Worm (Caenorhabditis elegans): Measurements from ENCODE around the gene egl-23.

The egl-23 gene

ce11 chrIV:14032620-14033501 is 44.0 kb downstream of the egl-23 start:
- TF ChIP-seq sma-3 (GFP tag; optimal IDR thresholded peaks at IDR 0.05) (peak; percentile 11), unc-55 (GFP tag; optimal IDR thresholded peaks at IDR 0.05) (peak; percentile 25), lin-39 (tag; optimal IDR thresholded peaks at IDR 0.05) (peak; percentile 13), lin-11 (tag; optimal IDR thresholded peaks at IDR 0.05) (peak; percentile 42), nhr-12 (tag; optimal IDR thresholded peaks at IDR 0.05) (no peak), ceh-16 (tag; optimal IDR thresholded peaks at IDR 0.05) (no peak), sem-4 (tag; optimal IDR thresholded peaks at IDR 0.05) (no peak), fos-1 (tag; optimal IDR thresholded peaks at IDR 0.05) (peak; percentile 66), nhr-6 (tag; optimal IDR thresholded peaks at IDR 0.05) (peak; percentile 70), ama-1 (optimal IDR thresholded peaks at IDR 0.05) (peak; percentile 89), ztf-4 (tag; optimal IDR thresholded peaks at IDR 0.05) (peak; percentile 77), dmd-4 (tag; optimal IDR thresholded peaks at IDR 0.05) (peak; percentile 4), crh-2 (tag; optimal IDR thresholded peaks at IDR 0.05) (peak; percentile 60), C34F6.9 (tag; optimal IDR thresholded peaks at IDR 0.05) (peak; percentile 78), nhr-23 (tag; optimal IDR thresholded peaks at IDR 0.05) (no peak), nhr-10 (tag; optimal IDR thresholded peaks at IDR 0.05) (no peak), alr-1 (tag; optimal IDR thresholded peaks at IDR 0.05) (no peak), gmeb-1 (tag; optimal IDR thresholded peaks at IDR 0.05) (peak; percentile 66), zag-1 (tag; optimal IDR thresholded peaks at IDR 0.05) (peak; percentile 63), blmp-1 (tag; optimal IDR thresholded peaks at IDR 0.05; ENCODE audit: insufficient read depth) (peak; percentile 41), nhr-25 (tag; optimal IDR thresholded peaks at IDR 0.05) (peak; percentile 65), snpc-4 (tag; optimal IDR thresholded peaks at IDR 0.05) (peak; percentile 52), nhr-21 (tag; optimal IDR thresholded peaks at IDR 0.05) (peak; percentile 75), egl-27 (tag; optimal IDR thresholded peaks at IDR 0.05) (no peak), nhr-129 (tag; optimal IDR thresholded peaks at IDR 0.05) (peak; percentile 84), unc-39 (tag; optimal IDR thresholded peaks at IDR 0.05) (peak; percentile 72), R02D3.7 (tag; optimal IDR thresholded peaks at IDR 0.05) (no peak), F13H6.1 (tag; optimal IDR thresholded peaks at IDR 0.05) (no peak), peb-1 (tag; optimal IDR thresholded peaks at IDR 0.05) (no peak), ceh-82 (tag; optimal IDR thresholded peaks at IDR 0.05) (no peak), Y55F3AM.14 (GFP tag; optimal IDR thresholded peaks at IDR 0.05) (peak; percentile 60), nhr-11 (tag; optimal IDR thresholded peaks at IDR 0.05) (no peak), elt-1 (tag; optimal IDR thresholded peaks at IDR 0.05) (no peak), aly-2 (tag; optimal IDR thresholded peaks at IDR 0.05) (no peak), lin-13 (GFP tag; optimal IDR thresholded peaks at IDR 0.05) (peak; percentile 59), ztf-11 (tag; optimal IDR thresholded peaks at IDR 0.05) (peak; percentile 69), elt-3 (tag; optimal IDR thresholded peaks at IDR 0.05) (no peak), skn-1 (tag; optimal IDR thresholded peaks at IDR 0.05) (no peak), mab-5 (tag; optimal IDR thresholded peaks at IDR 0.05) (no peak), mdl-1 (tag; optimal IDR thresholded peaks at IDR 0.05) (peak in 1 of 2 experiments; percentile 67), nhr-237 (tag; optimal IDR thresholded peaks at IDR 0.05) (no peak), mbf-1 (tag; optimal IDR thresholded peaks at IDR 0.05) (no peak), ztf-1 (GFP tag; conservative IDR thresholded peaks at IDR 0.05) (no peak), nhr-77 (tag; optimal IDR thresholded peaks at IDR 0.05) (no peak), unc-62 (GFP tag; optimal IDR thresholded peaks at IDR 0.05) (no peak), sma-9 (GFP tag; optimal IDR thresholded peaks at IDR 0.05) (peak; percentile 48), sma-9 (tag; optimal IDR thresholded peaks at IDR 0.05) (no peak), ZK546.5 (tag; optimal IDR thresholded peaks at IDR 0.05) (peak; percentile 22), lsy-2 (tag; optimal IDR thresholded peaks at IDR 0.05) (peak; percentile 78 to 81)

All from whole organism, L2 larva.